Fruit fly (Drosophila melanogaster) whole organism, embryonic: Measurements from ENCODE around the gene CG9360.

Experiments
- Ada2b ChIP-seq: fragments of 200-800 bp; sonication (Bioruptor generic); IDR thresholded peaks from 2 replicates; pipeline ENCODE4 v1.3.6; 2022; ENCODE audit warnings: missing biosample characterization, missing genetic modification characterization
- Blimp-1 ChIP-seq: fragments of 200-800 bp; sonication (Bioruptor generic); optimal IDR thresholded peaks from 3 replicates; lab custom pipeline; 2018; ENCODE audit warnings: missing biosample characterization, missing genetic modification characterization, mild to moderate bottlenecking, moderate library complexity, missing genetic modification reagents
- BtbVII ChIP-seq: fragments of 200-800 bp; sonication (Bioruptor generic); optimal IDR thresholded peaks from 3 replicates; lab custom pipeline; 2017; ENCODE audit warnings: missing biosample characterization, mild to moderate bottlenecking, missing genetic modification characterization
- CG10267 ChIP-seq: fragments of 200-800 bp; sonication (Bioruptor generic); optimal IDR thresholded peaks from 2 replicates; lab custom pipeline; 2018; ENCODE audit warnings: missing biosample characterization, mild to moderate bottlenecking, missing genetic modification characterization, moderate library complexity
- CG10366 ChIP-seq: fragments of 200-800 bp; sonication (Bioruptor generic); IDR thresholded peaks from 2 replicates; pipeline ENCODE4 v1.3.6; 2022; ENCODE audit warnings: missing biosample characterization, missing genetic modification characterization
- CG11085 ChIP-seq: fragments of 200-800 bp; sonication (Bioruptor generic); IDR thresholded peaks from 2 replicates; pipeline ENCODE4 v1.3.6; 2022; ENCODE audit warnings: missing biosample characterization, missing genetic modification characterization
- CG1233 ChIP-seq: fragments of 200-800 bp; sonication (Bioruptor generic); optimal IDR thresholded peaks from 4 replicates; lab custom pipeline; 2018; ENCODE audit warnings: missing biosample characterization, mild to moderate bottlenecking, missing genetic modification characterization
- CG14667 ChIP-seq: fragments of 200-800 bp; sonication (Bioruptor generic); IDR thresholded peaks from 2 replicates; pipeline ENCODE4 v1.3.6; 2022; ENCODE audit warnings: missing biosample characterization, missing genetic modification characterization
- CG1602 ChIP-seq: fragments of 200-800 bp; sonication (Bioruptor generic); optimal IDR thresholded peaks from 3 replicates; lab custom pipeline; 2016; ENCODE audit warnings: missing biosample characterization, missing genetic modification characterization
- CG18476 ChIP-seq: fragments of 200-800 bp; sonication (Bioruptor generic); optimal IDR thresholded peaks from 2 replicates; lab custom pipeline; 2016; ENCODE audit warnings: missing biosample characterization, mild to moderate bottlenecking, missing genetic modification characterization
- CG2120 ChIP-seq: fragments of 200-800 bp; sonication (Bioruptor generic); optimal IDR thresholded peaks from 3 replicates; lab custom pipeline; 2016; ENCODE audit warnings: missing biosample characterization, missing genetic modification characterization
- CG31388 ChIP-seq: fragments of 200-800 bp; sonication (Bioruptor generic); optimal IDR thresholded peaks from 2 replicates; lab custom pipeline; 2016; ENCODE audit warnings: missing biosample characterization, missing genetic modification characterization
- CG7357 ChIP-seq: fragments of 200-800 bp; sonication (Bioruptor generic); IDR thresholded peaks from 3 replicates; pipeline ENCODE4 v1.3.6; 2022; ENCODE audit warnings: missing biosample characterization, missing genetic modification characterization
- CG7786 ChIP-seq: fragments of 200-800 bp; sonication (Bioruptor generic); optimal IDR thresholded peaks from 2 replicates; lab custom pipeline; 2016; ENCODE audit warnings: missing biosample characterization, missing genetic modification characterization
- CG7963 ChIP-seq: fragments of 200-800 bp; sonication (Bioruptor generic); IDR thresholded peaks from 3 replicates; pipeline ENCODE4 v1.3.6; 2022; ENCODE audit warnings: missing biosample characterization, missing genetic modification characterization; ENCODE audit not compliant: partially characterized antibody
- CHES-1-like ChIP-seq: fragments of 200-800 bp; sonication (Bioruptor generic); optimal IDR thresholded peaks from 2 replicates; lab custom pipeline; 2016; ENCODE audit warnings: missing biosample characterization, missing genetic modification characterization
- CkIIα-i1 ChIP-seq: fragments of 200-800 bp; sonication (Bioruptor generic); IDR thresholded peaks from 2 replicates; pipeline ENCODE4 v1.3.6; 2022; ENCODE audit warnings: missing biosample characterization, missing genetic modification characterization
- Dref ChIP-seq: fragments of 200-800 bp; sonication (Bioruptor generic); IDR thresholded peaks from 2 replicates; pipeline ENCODE4 v1.3.6; 2022; ENCODE audit warnings: missing biosample characterization, missing genetic modification characterization
- Fer1 ChIP-seq: fragments of 200-800 bp; sonication (Bioruptor generic); optimal IDR thresholded peaks from 2 replicates; lab custom pipeline; 2017; ENCODE audit warnings: missing biosample characterization, mild to moderate bottlenecking, missing genetic modification characterization
- Fer2 ChIP-seq: fragments of 200-800 bp; sonication (Bioruptor generic); optimal IDR thresholded peaks from 2 replicates; lab custom pipeline; 2018; ENCODE audit warnings: missing biosample characterization, mild to moderate bottlenecking, missing genetic modification characterization, moderate library complexity
- Fer3 ChIP-seq: fragments of 200-800 bp; sonication (Bioruptor generic); optimal IDR thresholded peaks from 2 replicates; lab custom pipeline; 2018; ENCODE audit warnings: missing biosample characterization, mild to moderate bottlenecking, missing genetic modification characterization, moderate library complexity
- Oaz ChIP-seq: fragments of 200-800 bp; sonication (Bioruptor generic); IDR thresholded peaks from 2 replicates; pipeline ENCODE4 v1.3.6; 2022; ENCODE audit warnings: missing biosample characterization, missing genetic modification characterization
- Taf1 ChIP-seq: fragments of 200-800 bp; sonication (Bioruptor generic); IDR thresholded peaks from 2 replicates; pipeline ENCODE4 v1.3.6; 2022; ENCODE audit warnings: missing biosample characterization, missing genetic modification characterization
- Usf ChIP-seq: fragments of 200-800 bp; sonication (Bioruptor generic); optimal IDR thresholded peaks from 2 replicates; lab custom pipeline; 2017; ENCODE audit warnings: missing genotype, missing biosample characterization, missing genetic modification characterization
- al ChIP-seq: fragments of 200-800 bp; sonication (Bioruptor generic); IDR thresholded peaks from 2 replicates; pipeline ENCODE4 v1.3.6; 2022; ENCODE audit warnings: missing biosample characterization, missing genetic modification characterization
- bcd ChIP-seq: fragments of 200-800 bp; sonication (Bioruptor generic); optimal IDR thresholded peaks from 2 replicates; lab custom pipeline; 2017; ENCODE audit warnings: missing biosample characterization, mild to moderate bottlenecking, missing genetic modification characterization
- bowl ChIP-seq: fragments of 200-800 bp; sonication (Bioruptor generic); IDR thresholded peaks from 2 replicates; pipeline ENCODE4 v1.3.6; 2022; ENCODE audit warnings: missing biosample characterization, missing genetic modification characterization
- btn ChIP-seq: fragments of 200-800 bp; sonication (Bioruptor generic); optimal IDR thresholded peaks from 2 replicates; lab custom pipeline; 2016; ENCODE audit warnings: missing biosample characterization, missing genetic modification characterization
- chm ChIP-seq: fragments of 200-800 bp; sonication (Bioruptor generic); IDR thresholded peaks from 2 replicates; pipeline ENCODE4 v1.3.6; 2022; ENCODE audit warnings: missing biosample characterization, missing genetic modification characterization
- eyg ChIP-seq: fragments of 200-800 bp; sonication (Bioruptor generic); optimal IDR thresholded peaks from 3 replicates; lab custom pipeline; 2016; ENCODE audit warnings: missing biosample characterization, missing genetic modification characterization
- fd3F ChIP-seq: fragments of 200-800 bp; sonication (Bioruptor generic); optimal IDR thresholded peaks from 2 replicates; lab custom pipeline; 2018; ENCODE audit warnings: missing biosample characterization, mild to moderate bottlenecking, missing genetic modification characterization, moderate library complexity
- kay ChIP-seq: fragments of 200-800 bp; sonication (Bioruptor generic); optimal IDR thresholded peaks from 2 replicates; lab custom pipeline; 2016; ENCODE audit warnings: missing biosample characterization, missing genetic modification characterization
- klu ChIP-seq: fragments of 200-800 bp; sonication (Bioruptor generic); IDR thresholded peaks from 2 replicates; pipeline ENCODE4 v1.3.6; 2022; ENCODE audit warnings: missing biosample characterization, missing genetic modification characterization
- lbe ChIP-seq: fragments of 200-800 bp; sonication (Bioruptor generic); optimal IDR thresholded peaks from 2 replicates; lab custom pipeline; 2016; ENCODE audit warnings: missing biosample characterization, mild to moderate bottlenecking, missing genetic modification characterization
- lilli ChIP-seq: fragments of 200-800 bp; sonication (Bioruptor generic); optimal IDR thresholded peaks from 3 replicates; lab custom pipeline; 2016; ENCODE audit warnings: missing biosample characterization, missing genetic modification characterization
- nerfin-2 ChIP-seq: fragments of 200-800 bp; sonication (Bioruptor generic); IDR thresholded peaks from 2 replicates; pipeline ENCODE4 v1.3.6; 2022; ENCODE audit warnings: missing biosample characterization, missing genetic modification characterization; ENCODE audit not compliant: partially characterized antibody
- odd ChIP-seq: fragments of 200-800 bp; sonication (Bioruptor generic); optimal IDR thresholded peaks from 2 replicates; lab custom pipeline; 2017; ENCODE audit warnings: missing biosample characterization, mild to moderate bottlenecking, missing genetic modification characterization
- prd ChIP-seq, 3 experiments: fragments of >200 bp in 2 of 3; fragments of 200-800 bp in 1 of 3; sonication (Bioruptor generic) in 1 of 3; optimal IDR thresholded peaks in 2 of 3; IDR thresholded peaks in 1 of 3; 2 replicates in 2 of 3; 3 replicates in 1 of 3; pipeline versions ENCODE4 v1.3.6 to Lab custom; 2017 to 2022; ENCODE audit warnings: missing biosample characterization in 1 of 3, missing genetic modification characterization in 1 of 3
- pros ChIP-seq: fragments of 200-800 bp; sonication (Bioruptor generic); optimal IDR thresholded peaks from 3 replicates; lab custom pipeline; 2019; ENCODE audit warnings: missing biosample characterization, mild to moderate bottlenecking, missing genetic modification characterization, moderate library complexity
- slp2 ChIP-seq: fragments of 200-800 bp; sonication (Bioruptor generic); optimal IDR thresholded peaks from 2 replicates; lab custom pipeline; 2016; ENCODE audit warnings: missing biosample characterization, missing genetic modification characterization
- trem ChIP-seq: fragments of 200-800 bp; optimal IDR thresholded peaks from 3 replicates; lab custom pipeline; 2019; ENCODE audit warnings: missing biosample characterization, mild to moderate bottlenecking, missing genetic modification characterization, moderate library complexity
- usp ChIP-seq: fragments of >200 bp; optimal IDR thresholded peaks from 2 replicates; lab custom pipeline; 2017; ENCODE audit warnings: missing biosample characterization, missing genetic modification characterization
- vnd ChIP-seq: fragments of 200-800 bp; sonication (Bioruptor generic); IDR thresholded peaks from 3 replicates; pipeline ENCODE4 v1.3.6; 2022; ENCODE audit warnings: missing biosample characterization, missing genetic modification characterization; ENCODE audit not compliant: partially characterized antibody

CG9360 gene

DNA sequence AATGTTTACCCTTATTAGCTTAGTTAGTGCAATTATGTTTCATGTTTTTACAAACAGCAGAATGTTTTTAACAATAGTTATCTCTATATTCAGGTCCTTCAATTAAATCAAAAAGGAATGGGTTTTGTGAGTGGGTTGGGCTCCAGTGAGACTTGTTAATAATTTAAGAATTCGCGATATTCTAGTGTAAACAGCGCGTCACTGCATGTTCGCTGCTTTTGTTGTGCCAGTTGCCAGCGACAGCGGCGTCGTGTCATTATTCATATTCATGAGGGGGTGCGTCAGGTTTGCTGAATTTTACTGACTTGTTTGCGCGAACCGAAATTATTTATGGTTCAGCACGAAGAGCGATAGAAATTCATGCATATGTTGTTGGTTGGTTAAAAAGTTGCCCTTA is 49.1 kb downstream of the CG9360 start, which contains the start of gene Amun (continued):
- no peak for TF ChIP-seq nerfin-2 (GFP tag; lab: Robert Waterston, UW)
- TF ChIP-seq CkIIα-i1 (GFP tag; lab: Robert Waterston, UW) = no peak
- TF ChIP-seq Dref = no peak
- peak; percentile 13 for TF ChIP-seq CG7786 (GFP tag; lab: Kevin White, UChicago)
- no peak for TF ChIP-seq CG7357 (GFP tag; lab: Robert Waterston, UW)
- TF ChIP-seq al (GFP tag; lab: Robert Waterston, UW) = peak; percentile 54
- TF ChIP-seq trem (tag; lab: Kevin White, UChicago) = no peak
- TF ChIP-seq slp2 = peak; percentile 12
- no peak for TF ChIP-seq CG10267 (tag; lab: Kevin White, UChicago)
- no peak for TF ChIP-seq kay
- TF ChIP-seq bowl (GFP tag; lab: Robert Waterston, UW) = no peak
- TF ChIP-seq CHES-1-like = no peak
- TF ChIP-seq CG31388 (GFP tag; lab: Kevin White, UChicago) = peak; percentile 18
- TF ChIP-seq pros (GFP tag; lab: Kevin White, UChicago) = no peak
- TF ChIP-seq CG18476 (GFP tag; lab: Kevin White, UChicago) = no peak
- TF ChIP-seq Usf (GFP tag; lab: Kevin White, UChicago) = no peak
- no peak for TF ChIP-seq Blimp-1 (GFP tag; lab: Kevin White, UChicago)
- TF ChIP-seq Fer2 = no peak
- no peak for TF ChIP-seq odd
- TF ChIP-seq CG7963 (GFP tag; lab: Robert Waterston, UW) = no peak
- TF ChIP-seq Oaz (GFP tag; lab: Robert Waterston, UW) = no peak
- no peak for TF ChIP-seq BtbVII (GFP tag; lab: Kevin White, UChicago)
- TF ChIP-seq chm = no peak
- TF ChIP-seq CG1602 (GFP tag; lab: Kevin White, UChicago) = no peak
- no peak for TF ChIP-seq CG1233
- no peak for TF ChIP-seq Fer1
- TF ChIP-seq lbe (GFP tag; lab: Kevin White, UChicago) = no peak
- peak; percentile 32; the same call in 1 of the 2 replicates for TF ChIP-seq klu (GFP tag; lab: Robert Waterston, UW)
- peak; percentile 20; the same call in 1 of the 2 replicates for TF ChIP-seq Taf1
- no peak for TF ChIP-seq usp (GFP tag; lab: Kevin White, UChicago)
- TF ChIP-seq vnd = no peak
- TF ChIP-seq fd3F (GFP tag; lab: Kevin White, UChicago) = no peak
- no peak for TF ChIP-seq btn (GFP tag; lab: Kevin White, UChicago)
- peak; percentile 9; the same call in 1 of the 2 replicates for TF ChIP-seq CG11085
- no peak for TF ChIP-seq bcd (GFP tag; lab: Kevin White, UChicago)
- no peak for TF ChIP-seq prd (optimal IDR thresholded peaks at IDR 0.05; lab: Kevin White, UChicago)
- TF ChIP-seq prd (GFP tag; IDR thresholded peaks at IDR 0.05; lab: Robert Waterston, UW) = peak; percentile 45
- no peak for TF ChIP-seq CG10366 (GFP tag; lab: Robert Waterston, UW)
- TF ChIP-seq Ada2b = peak; percentile 45; the same call in 1 of the 2 replicates
- peak; percentile 62 for TF ChIP-seq CG2120 (GFP tag; lab: Kevin White, UChicago)
- no peak for TF ChIP-seq CG14667
- TF ChIP-seq lilli (GFP tag; lab: Kevin White, UChicago) = peak; percentile 51
- TF ChIP-seq Fer3 (tag; lab: Kevin White, UChicago) = peak; percentile 27
- no peak for TF ChIP-seq eyg
- TF ChIP-seq, all 482 proteins: peak for 109
